Worm (Caenorhabditis elegans): ENCODE data around the gene gta-1.

DNA sequence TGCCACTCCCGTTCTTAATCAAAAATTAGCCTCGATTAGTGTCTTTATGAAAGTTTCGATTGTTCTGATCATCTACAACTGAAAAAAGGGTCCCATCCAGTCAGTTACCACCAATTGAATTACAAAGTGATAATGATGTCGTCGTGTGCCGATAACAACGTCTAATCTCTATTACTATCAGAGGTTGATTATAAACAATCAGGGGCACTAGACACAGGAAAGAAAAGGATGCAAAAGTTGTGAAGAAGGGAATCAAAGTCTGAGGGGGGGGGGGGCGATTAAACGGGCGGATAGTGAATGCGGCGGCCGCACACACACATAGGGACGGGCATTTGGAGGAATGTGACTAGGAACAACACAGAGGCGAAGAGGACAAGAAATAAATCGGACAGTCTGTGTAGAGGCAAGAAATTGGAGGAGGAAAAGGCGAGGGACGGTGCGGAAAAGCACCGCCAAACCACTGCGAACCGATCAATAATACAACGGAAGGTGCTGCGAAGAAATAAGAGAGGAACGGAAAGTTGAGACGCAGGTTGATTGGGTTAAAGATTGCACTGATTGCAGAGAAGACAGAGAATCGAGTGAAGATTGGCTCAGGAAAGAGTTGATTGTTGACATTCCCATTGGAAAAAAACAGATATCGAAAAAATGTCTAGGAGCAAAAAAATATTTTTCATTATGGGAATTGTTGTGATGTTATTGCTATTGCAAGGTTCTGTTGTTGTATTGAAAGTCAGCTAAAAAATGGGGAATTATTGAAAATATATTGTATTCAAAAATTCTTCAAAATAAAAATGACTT, 5.3 kb upstream of the gta-1 start:
- no peak for TF ChIP-seq W03F9.2 (tag; optimal IDR thresholded peaks at IDR 0.05)
- no peak for TF ChIP-seq him-1 (tag; optimal IDR thresholded peaks at IDR 0.05)
